In the genomic region with DNA sequence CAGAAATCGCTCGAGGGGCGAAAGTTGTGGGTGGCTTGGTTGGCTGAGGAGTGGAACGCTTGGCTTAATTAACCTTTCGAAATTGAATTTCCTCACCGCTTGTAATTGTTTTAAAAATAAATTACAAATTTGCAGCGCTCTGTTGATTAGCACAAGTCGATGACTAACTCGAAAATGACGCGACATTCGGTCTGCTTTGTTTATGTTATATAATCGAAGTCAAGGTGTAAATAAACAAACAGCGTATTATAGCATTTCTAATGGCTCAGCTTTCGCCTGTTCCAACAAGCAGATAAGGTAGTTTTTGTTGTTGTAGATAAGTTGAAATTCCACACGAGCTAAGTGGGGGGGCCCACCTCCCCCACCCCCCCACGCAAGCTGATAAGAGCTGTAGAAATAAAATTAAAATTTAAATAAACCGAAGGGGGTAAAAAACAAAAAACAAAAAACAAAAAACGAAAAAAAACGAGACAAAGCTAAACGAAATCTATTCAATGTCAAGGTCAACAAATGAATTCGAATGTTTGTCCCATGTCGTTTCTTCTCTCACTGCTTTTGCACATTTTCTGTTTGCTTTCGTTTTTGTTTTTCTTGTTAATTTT, we compare ENCODE assay signal across 1 fruit fly cellular context.
TF ChIP-seq lines count a peak whose summit lies in the region.

No protein-coding gene starts in this region.

TF ChIP-seq in whole organism, embryonic, 481 proteins besides CTCF, POLR2A, EP300 and RAD21 (continued from another document):
- TF ChIP-seq chinmo (GFP tag; IDR thresholded peaks at IDR 0.05; lab: Robert Waterston, UW; ENCODE audit: partially characterized antibody) (0 out of 4 replicates have a peak, but pooled peaks have one; percentile 47), CG8290 (GFP tag; optimal IDR thresholded peaks at IDR 0.05; lab: Kevin White, UChicago) (no peak), CG8290 (tag; optimal IDR thresholded peaks at IDR 0.05; lab: Kevin White, UChicago) (peak in 1 of 2 experiments; percentile 2), ab (GFP tag; optimal IDR thresholded peaks at IDR 0.05; lab: Kevin White, UChicago) (no peak), cad (GFP tag; optimal IDR thresholded peaks at IDR 0.05; lab: Kevin White, UChicago) (no peak), Vsx1 (GFP tag; optimal IDR thresholded peaks at IDR 0.05; lab: Kevin White, UChicago) (no peak), YL-1 (GFP tag; optimal IDR thresholded peaks at IDR 0.05; lab: Kevin White, UChicago) (no peak), HLH3B (GFP tag; IDR thresholded peaks at IDR 0.05; lab: Robert Waterston, UW) (no peak), CG18476 (GFP tag; optimal IDR thresholded peaks at IDR 0.05; lab: Kevin White, UChicago) (no peak), ATbp (GFP tag; optimal IDR thresholded peaks at IDR 0.05; lab: Kevin White, UChicago) (peak; percentile 10), Mes4 (GFP tag; optimal IDR thresholded peaks at IDR 0.05; lab: Kevin White, UChicago) (no peak), hth (optimal IDR thresholded peaks at IDR 0.05; lab: Kevin White, UChicago) (no peak), CG34376 (GFP tag; optimal IDR thresholded peaks at IDR 0.05; lab: Kevin White, UChicago) (peak; percentile 21), scrt (GFP tag; optimal IDR thresholded peaks at IDR 0.05; lab: Kevin White, UChicago) (no peak), Adf1 (GFP tag; IDR thresholded peaks at IDR 0.05; lab: Robert Waterston, UW) (no peak), vfl (GFP tag; optimal IDR thresholded peaks at IDR 0.05; lab: Kevin White, UChicago) (no peak), crol (GFP tag; IDR thresholded peaks at IDR 0.05; lab: Robert Waterston, UW) (peak; percentile 69), ftz-f1 (GFP tag; optimal IDR thresholded peaks at IDR 0.05; lab: Kevin White, UChicago) (peak; percentile 56), dan (GFP tag; IDR thresholded peaks at IDR 0.05; lab: Robert Waterston, UW) (no peak), CG4360 (GFP tag; IDR thresholded peaks at IDR 0.05; lab: Robert Waterston, UW) (peak; percentile 51), trh (GFP tag; optimal IDR thresholded peaks at IDR 0.05; lab: Kevin White, UChicago) (no peak), CG3995 (GFP tag; optimal IDR thresholded peaks at IDR 0.05; lab: Kevin White, UChicago) (no peak), sug (tag; optimal IDR thresholded peaks at IDR 0.05; lab: Kevin White, UChicago) (peak; percentile 98), CG9817 (tag; optimal IDR thresholded peaks at IDR 0.05; lab: Kevin White, UChicago) (no peak), Med (GFP tag; lab: Kevin White, UChicago) (peak; percentile 54), CG10462 (GFP tag; optimal IDR thresholded peaks at IDR 0.05; lab: Kevin White, UChicago) (no peak), zf30C (GFP tag; optimal IDR thresholded peaks at IDR 0.05; lab: Kevin White, UChicago) (no peak), B-H2 (GFP tag; optimal IDR thresholded peaks at IDR 0.05; lab: Kevin White, UChicago) (no peak), gro (GFP tag; optimal IDR thresholded peaks at IDR 0.05; lab: Kevin White, UChicago) (peak; percentile 28), Atf6 (GFP tag; IDR thresholded peaks at IDR 0.05; lab: Robert Waterston, UW) (no peak), CG11560 (tag; IDR thresholded peaks at IDR 0.05; lab: Robert Waterston, UW) (no peak), CG8089 (GFP tag; optimal IDR thresholded peaks at IDR 0.05; lab: Kevin White, UChicago) (no peak), sd (tag; optimal IDR thresholded peaks at IDR 0.05; lab: Kevin White, UChicago) (peak; percentile 94), Chrac-16 (GFP tag; optimal IDR thresholded peaks at IDR 0.05; lab: Kevin White, UChicago) (no peak), HmgD (GFP tag; optimal IDR thresholded peaks at IDR 0.05; lab: Kevin White, UChicago) (no peak), phol (tag; optimal IDR thresholded peaks at IDR 0.05; lab: Kevin White, UChicago) (no peak), ken (GFP tag; IDR thresholded peaks at IDR 0.05; lab: Robert Waterston, UW) (no peak), C15 (GFP tag; IDR thresholded peaks at IDR 0.05; lab: Robert Waterston, UW) (no peak), CG18599 (GFP tag; optimal IDR thresholded peaks at IDR 0.05; lab: Kevin White, UChicago) (peak; percentile 20), hb (GFP tag; IDR thresholded peaks at IDR 0.05; lab: Robert Waterston, UW; ENCODE audit: partially characterized antibody) (no peak), Nf-YA (GFP tag; IDR thresholded peaks at IDR 0.05; lab: Robert Waterston, UW) (no peak), eyg (GFP tag; optimal IDR thresholded peaks at IDR 0.05; lab: Kevin White, UChicago) (no peak), CG15269 (tag; optimal IDR thresholded peaks at IDR 0.05; lab: Kevin White, UChicago) (no peak), CG17568 (GFP tag; optimal IDR thresholded peaks at IDR 0.05; lab: Kevin White, UChicago) (no peak), bcd (GFP tag; optimal IDR thresholded peaks at IDR 0.05; lab: Kevin White, UChicago) (no peak), vvl (GFP tag; IDR thresholded peaks at IDR 0.05; lab: Robert Waterston, UW) (peak; percentile 75), Camta (GFP tag; optimal IDR thresholded peaks at IDR 0.05; lab: Kevin White, UChicago) (no peak), Blimp-1 (GFP tag; optimal IDR thresholded peaks at IDR 0.05; lab: Kevin White, UChicago) (peak; percentile 22), Pdp1 (GFP tag; optimal IDR thresholded peaks at IDR 0.05; lab: Kevin White, UChicago) (peak in 1 of 2 experiments; percentile 95), lov (optimal IDR thresholded peaks at IDR 0.05; lab: Kevin White, UChicago) (no peak), lov (GFP tag; IDR thresholded peaks at IDR 0.05; lab: Robert Waterston, UW) (no peak), CG9797 (GFP tag; optimal IDR thresholded peaks at IDR 0.05; lab: Kevin White, UChicago) (no peak), corto (GFP tag; optimal IDR thresholded peaks at IDR 0.05; lab: Kevin White, UChicago) (no peak), br (optimal IDR thresholded peaks at IDR 0.05; lab: Kevin White, UChicago) (no peak), CG18262 (tag; optimal IDR thresholded peaks at IDR 0.05; lab: Kevin White, UChicago) (no peak), so (GFP tag; IDR thresholded peaks at IDR 0.05; lab: Robert Waterston, UW) (0 out of 3 replicates have a peak, but pooled peaks have one; percentile 17), CG16815 (GFP tag; optimal IDR thresholded peaks at IDR 0.05; lab: Kevin White, UChicago) (no peak), NC2α (GFP tag; optimal IDR thresholded peaks at IDR 0.05; lab: Kevin White, UChicago) (no peak), rib (GFP tag; IDR thresholded peaks at IDR 0.05; lab: Robert Waterston, UW) (peak; percentile 38; the same call in 1 of the 2 replicates), CG32532 (GFP tag; IDR thresholded peaks at IDR 0.05; lab: Robert Waterston, UW) (no peak), CG12155 (GFP tag; optimal IDR thresholded peaks at IDR 0.05; lab: Kevin White, UChicago) (no peak), sqz (GFP tag; optimal IDR thresholded peaks at IDR 0.05; lab: Kevin White, UChicago) (peak; percentile 29), CG32767 (GFP tag; IDR thresholded peaks at IDR 0.05; lab: Robert Waterston, UW) (no peak), CG3838 (GFP tag; optimal IDR thresholded peaks at IDR 0.05; lab: Kevin White, UChicago) (no peak), kah (GFP tag; optimal IDR thresholded peaks at IDR 0.05; lab: Kevin White, UChicago) (no peak), sob (GFP tag; IDR thresholded peaks at IDR 0.05; lab: Robert Waterston, UW) (0 out of 2 replicates have a peak, but pooled peaks have one; percentile 6), CG6689 (GFP tag; IDR thresholded peaks at IDR 0.05; lab: Robert Waterston, UW) (no peak), Fer3 (tag; optimal IDR thresholded peaks at IDR 0.05; lab: Kevin White, UChicago) (no peak)
TF ChIP-seq in whole organism, embryonic: peak in this region for 22.
